Fruit fly (Drosophila melanogaster) whole organism, embryonic: ENCODE results near the gene raw.

Experiments used
- Bdp1 ChIP-seq: fragments of 200-800 bp; sonication (Bioruptor generic); optimal IDR thresholded peaks from 3 replicates; lab custom pipeline; 2016; ENCODE audit warnings: missing biosample characterization, missing genetic modification characterization
- CG10209 ChIP-seq: fragments of 200-800 bp; sonication (Bioruptor generic); optimal IDR thresholded peaks from 3 replicates; lab custom pipeline; 2017; ENCODE audit warnings: missing biosample characterization, mild to moderate bottlenecking, missing genetic modification characterization, missing genetic modification reagents
- CG11085 ChIP-seq: fragments of 200-800 bp; sonication (Bioruptor generic); IDR thresholded peaks from 2 replicates; pipeline ENCODE4 v1.3.6; 2022; ENCODE audit warnings: missing biosample characterization, missing genetic modification characterization
- CG12155 ChIP-seq: fragments of 200-800 bp; sonication (Bioruptor generic); optimal IDR thresholded peaks from 3 replicates; lab custom pipeline; 2016; ENCODE audit warnings: missing biosample characterization, missing genetic modification characterization
- CG12299 ChIP-seq: fragments of 200-800 bp; sonication (Bioruptor generic); optimal IDR thresholded peaks from 2 replicates; lab custom pipeline; 2018; ENCODE audit warnings: missing biosample characterization, mild to moderate bottlenecking, missing genetic modification characterization
- CG14014 ChIP-seq: fragments of 200-800 bp; sonication (Bioruptor generic); IDR thresholded peaks from 2 replicates; pipeline ENCODE4 v1.3.6; 2022; ENCODE audit warnings: missing biosample characterization, missing genetic modification characterization
- CG15601 ChIP-seq: fragments of 200-800 bp; sonication (Bioruptor generic); optimal IDR thresholded peaks from 3 replicates; lab custom pipeline; 2019; ENCODE audit warnings: missing biosample characterization, mild to moderate bottlenecking, missing genetic modification characterization, moderate library complexity
- CG17328 ChIP-seq: fragments of 200-800 bp; sonication (Bioruptor generic); IDR thresholded peaks from 2 replicates; pipeline ENCODE4 v1.3.6; 2022; ENCODE audit warnings: missing biosample characterization, missing genetic modification characterization
- CG17359 ChIP-seq: fragments of 200-800 bp; sonication (Bioruptor generic); optimal IDR thresholded peaks from 3 replicates; lab custom pipeline; 2018; ENCODE audit warnings: missing biosample characterization, mild to moderate bottlenecking, missing genetic modification characterization, moderate library complexity
- CG17912 ChIP-seq: fragments of 200-800 bp; sonication (Bioruptor generic); optimal IDR thresholded peaks from 2 replicates; lab custom pipeline; 2018; ENCODE audit warnings: missing biosample characterization, mild to moderate bottlenecking, missing genetic modification characterization
- CG18476 ChIP-seq: fragments of 200-800 bp; sonication (Bioruptor generic); optimal IDR thresholded peaks from 2 replicates; lab custom pipeline; 2016; ENCODE audit warnings: missing biosample characterization, mild to moderate bottlenecking, missing genetic modification characterization
- CG18599 ChIP-seq: fragments of 200-800 bp; sonication (Bioruptor generic); optimal IDR thresholded peaks from 3 replicates; lab custom pipeline; 2017; ENCODE audit warnings: missing biosample characterization, missing genetic modification characterization, mild to moderate bottlenecking, moderate library complexity, missing genetic modification reagents
- CG2199 ChIP-seq: fragments of 200-800 bp; sonication (Bioruptor generic); IDR thresholded peaks from 3 replicates; pipeline ENCODE4 v1.3.6; 2022; ENCODE audit warnings: missing biosample characterization, missing genetic modification characterization
- CG3407 ChIP-seq: fragments of 200-800 bp; sonication (Bioruptor generic); optimal IDR thresholded peaks from 2 replicates; lab custom pipeline; 2018; ENCODE audit warnings: missing biosample characterization, mild to moderate bottlenecking, missing genetic modification characterization
- CG34376 ChIP-seq: fragments of 200-800 bp; sonication (Bioruptor generic); optimal IDR thresholded peaks from 2 replicates; lab custom pipeline; 2018; ENCODE audit warnings: missing biosample characterization, mild to moderate bottlenecking, missing genetic modification characterization
- CG5953 ChIP-seq: fragments of 200-800 bp; sonication (Bioruptor generic); IDR thresholded peaks from 2 replicates; pipeline ENCODE4 v1.3.6; 2022; ENCODE audit warnings: missing biosample characterization, missing genetic modification characterization
- CG6689 ChIP-seq: fragments of 200-800 bp; sonication (Bioruptor generic); IDR thresholded peaks from 2 replicates; pipeline ENCODE4 v1.3.6; 2022; ENCODE audit warnings: missing biosample characterization, missing genetic modification characterization
- CG7357 ChIP-seq: fragments of 200-800 bp; sonication (Bioruptor generic); IDR thresholded peaks from 3 replicates; pipeline ENCODE4 v1.3.6; 2022; ENCODE audit warnings: missing biosample characterization, missing genetic modification characterization
- CG8281 ChIP-seq: fragments of 200-800 bp; sonication (Bioruptor generic); optimal IDR thresholded peaks from 2 replicates; lab custom pipeline; 2018; ENCODE audit warnings: missing biosample characterization, mild to moderate bottlenecking, missing genetic modification characterization, moderate library complexity
- CG9932 ChIP-seq: fragments of 200-800 bp; sonication (Bioruptor generic); IDR thresholded peaks from 2 replicates; pipeline ENCODE4 v1.3.6; 2022; ENCODE audit warnings: missing biosample characterization, missing genetic modification characterization
- Dad ChIP-seq: fragments of 200-800 bp; sonication (Bioruptor generic); optimal IDR thresholded peaks from 3 replicates; lab custom pipeline; 2016; ENCODE audit warnings: missing biosample characterization, missing genetic modification characterization
- Deaf1 ChIP-seq: fragments of 200-800 bp; optimal IDR thresholded peaks from 3 replicates; lab custom pipeline; 2019; ENCODE audit warnings: missing biosample characterization, mild to moderate bottlenecking, missing genetic modification characterization, moderate library complexity
- Dip3 ChIP-seq: fragments of 200-800 bp; sonication (Bioruptor generic); optimal IDR thresholded peaks from 3 replicates; lab custom pipeline; 2016; ENCODE audit warnings: missing biosample characterization, missing genetic modification characterization
- Fer3 ChIP-seq: fragments of 200-800 bp; sonication (Bioruptor generic); optimal IDR thresholded peaks from 2 replicates; lab custom pipeline; 2018; ENCODE audit warnings: missing biosample characterization, mild to moderate bottlenecking, missing genetic modification characterization, moderate library complexity
- Hmr ChIP-seq: fragments of 200-800 bp; sonication (Bioruptor generic); optimal IDR thresholded peaks from 3 replicates; lab custom pipeline; 2017; ENCODE audit warnings: mild to moderate bottlenecking, missing biosample characterization, missing genetic modification reagents, missing genetic modification characterization
- Hr39 ChIP-seq: fragments of >200 bp; optimal IDR thresholded peaks from 2 replicates; lab custom pipeline; 2017
- Hr78 ChIP-seq, 2 experiments: fragments of 200-800 bp in 1 of 2; fragments of >200 bp in 1 of 2; sonication (Bioruptor generic) in 1 of 2; optimal IDR thresholded peaks; 2 replicates each; lab custom pipeline; 2017 to 2019; ENCODE audit warnings: missing biosample characterization in 2 of 2, missing genetic modification characterization in 2 of 2, mild to moderate bottlenecking in 1 of 2, moderate library complexity in 1 of 2
- Kr ChIP-seq: fragments of 200-800 bp; sonication (Bioruptor generic); optimal IDR thresholded peaks from 2 replicates; lab custom pipeline; 2017; ENCODE audit warnings: missing biosample characterization, mild to moderate bottlenecking, missing genetic modification characterization
- Med ChIP-seq: fragments of 200-800 bp; sonication (Bioruptor generic); peaks from one replicate; lab custom pipeline; 2016; ENCODE audit warnings: missing biosample characterization, missing genetic modification characterization, mild to moderate bottlenecking, inconsistent platforms, moderate library complexity
- Meics ChIP-seq: fragments of 200-800 bp; sonication (Bioruptor generic); optimal IDR thresholded peaks from 2 replicates; lab custom pipeline; 2017; ENCODE audit warnings: missing biosample characterization, mild to moderate bottlenecking, missing genetic modification characterization
- Mrtf ChIP-seq: fragments of 200-800 bp; sonication (Bioruptor generic); IDR thresholded peaks from 3 replicates; pipeline ENCODE4 v1.3.6; 2022; ENCODE audit warnings: missing biosample characterization, missing genetic modification characterization
- Optix ChIP-seq: fragments of 200-800 bp; sonication (Bioruptor generic); IDR thresholded peaks from 3 replicates; pipeline ENCODE4 v1.3.6; 2022; ENCODE audit warnings: missing biosample characterization, missing genetic modification characterization
- Tbp ChIP-seq: fragments of >200 bp; optimal IDR thresholded peaks from 2 replicates; lab custom pipeline; 2018; ENCODE audit warnings: missing biosample characterization, missing genetic modification characterization
- cas ChIP-seq: fragments of 200-800 bp; sonication (Bioruptor generic); IDR thresholded peaks from 2 replicates; pipeline ENCODE4 v1.3.6; 2022; ENCODE audit warnings: missing biosample characterization, missing genetic modification characterization
- croc ChIP-seq: fragments of 200-800 bp; sonication (Bioruptor generic); conservative IDR thresholded peaks from 3 replicates; pipeline ENCODE4 v1.3.6; 2022; ENCODE audit warnings: missing biosample characterization, missing genetic modification characterization
- danr ChIP-seq: fragments of 200-800 bp; sonication (Bioruptor generic); IDR thresholded peaks from 2 replicates; pipeline ENCODE4 v1.3.6; 2022; ENCODE audit warnings: missing biosample characterization, missing genetic modification characterization
- dm ChIP-seq: fragments of 200-800 bp; sonication (Bioruptor generic); optimal IDR thresholded peaks from 3 replicates; lab custom pipeline; 2016; ENCODE audit warnings: missing biosample characterization, missing genetic modification characterization
- dmrt99B ChIP-seq: fragments of 200-800 bp; sonication (Bioruptor generic); optimal IDR thresholded peaks from 2 replicates; lab custom pipeline; 2018; ENCODE audit warnings: missing biosample characterization, mild to moderate bottlenecking, missing genetic modification characterization, moderate library complexity
- h ChIP-seq: fragments of >200 bp; optimal IDR thresholded peaks from 2 replicates; lab custom pipeline; 2017
- jing ChIP-seq: fragments of 200-800 bp; sonication (Bioruptor generic); optimal IDR thresholded peaks from 2 replicates; lab custom pipeline; 2018; ENCODE audit warnings: missing biosample characterization, mild to moderate bottlenecking, missing genetic modification characterization
- jumu ChIP-seq: fragments of 200-800 bp; sonication (Bioruptor generic); optimal IDR thresholded peaks from 3 replicates; lab custom pipeline; 2016; ENCODE audit warnings: missing biosample characterization, missing genetic modification characterization
- mld ChIP-seq: fragments of 200-800 bp; sonication (Bioruptor generic); IDR thresholded peaks from 3 replicates; pipeline ENCODE4 v1.3.6; 2022; ENCODE audit warnings: missing biosample characterization, missing genetic modification characterization; ENCODE audit not compliant: partially characterized antibody
- oc ChIP-seq: fragments of 200-800 bp; sonication (Bioruptor generic); optimal IDR thresholded peaks from 2 replicates; lab custom pipeline; 2018; ENCODE audit warnings: missing biosample characterization, mild to moderate bottlenecking, missing genetic modification characterization, moderate library complexity
- pfk ChIP-seq: fragments of 200-800 bp; sonication (Bioruptor generic); optimal IDR thresholded peaks from 2 replicates; lab custom pipeline; 2018; ENCODE audit warnings: missing biosample characterization, mild to moderate bottlenecking, missing genetic modification characterization, moderate library complexity
- pum ChIP-seq: fragments of 200-800 bp; sonication (Bioruptor generic); optimal IDR thresholded peaks from 2 replicates; lab custom pipeline; 2016; ENCODE audit warnings: missing biosample characterization, missing genetic modification characterization
- slp2 ChIP-seq: fragments of 200-800 bp; sonication (Bioruptor generic); optimal IDR thresholded peaks from 2 replicates; lab custom pipeline; 2016; ENCODE audit warnings: missing biosample characterization, missing genetic modification characterization
- stwl ChIP-seq: fragments of 200-800 bp; sonication (Bioruptor generic); optimal IDR thresholded peaks from 3 replicates; lab custom pipeline; 2018; ENCODE audit warnings: missing biosample characterization, mild to moderate bottlenecking, missing genetic modification characterization, moderate library complexity
- tup ChIP-seq: fragments of 200-800 bp; sonication (Bioruptor generic); optimal IDR thresholded peaks from 2 replicates; lab custom pipeline; 2016; ENCODE audit warnings: missing biosample characterization, mild to moderate bottlenecking, missing genetic modification characterization, moderate library complexity
- unpg ChIP-seq: fragments of 200-800 bp; sonication (Bioruptor generic); optimal IDR thresholded peaks from 3 replicates; lab custom pipeline; 2018; ENCODE audit warnings: missing biosample characterization, mild to moderate bottlenecking, missing genetic modification characterization, moderate library complexity
- vfl ChIP-seq: fragments of 200-800 bp; sonication (Bioruptor generic); optimal IDR thresholded peaks from 2 replicates; lab custom pipeline; 2016; ENCODE audit warnings: missing biosample characterization, missing genetic modification characterization
- vnd ChIP-seq: fragments of 200-800 bp; sonication (Bioruptor generic); IDR thresholded peaks from 3 replicates; pipeline ENCODE4 v1.3.6; 2022; ENCODE audit warnings: missing biosample characterization, missing genetic modification characterization; ENCODE audit not compliant: partially characterized antibody
- wdn ChIP-seq: fragments of 200-800 bp; sonication (Bioruptor generic); IDR thresholded peaks from 2 replicates; pipeline ENCODE4 v1.3.6; 2022; ENCODE audit warnings: missing biosample characterization, missing genetic modification characterization
- zen2 ChIP-seq: fragments of 200-800 bp; sonication (Bioruptor generic); IDR thresholded peaks from 3 replicates; pipeline ENCODE4 v1.3.6; 2022; ENCODE audit warnings: missing biosample characterization, missing genetic modification characterization; ENCODE audit not compliant: partially characterized antibody

The raw gene

dm6 chr2L:8719757-8720156 lies 20.7 kb downstream of the raw start (continued):
- TF ChIP-seq stwl (tag; lab: Kevin White, UChicago), result no peak
- TF ChIP-seq CG9932 (GFP tag; lab: Robert Waterston, UW), result 0 out of 2 replicates have a peak, but pooled peaks have one; percentile 11
- no peak for TF ChIP-seq vfl
- TF ChIP-seq mld (GFP tag; lab: Robert Waterston, UW), result no peak
- TF ChIP-seq CG11085 (GFP tag; lab: Robert Waterston, UW), result no peak
- no peak for TF ChIP-seq Hr78 (GFP tag; optimal IDR thresholded peaks at IDR 0.05; lab: Kevin White, UChicago)
- TF ChIP-seq Mrtf, result no peak
- TF ChIP-seq tup (GFP tag; lab: Kevin White, UChicago), result no peak
- peak; percentile 56 for TF ChIP-seq CG34376
- no peak for TF ChIP-seq dmrt99B
- TF ChIP-seq Meics (GFP tag; lab: Kevin White, UChicago), result peak; percentile 16
- TF ChIP-seq CG3407 (GFP tag; lab: Kevin White, UChicago), result no peak
- no peak for TF ChIP-seq jing (GFP tag; lab: Kevin White, UChicago)
- TF ChIP-seq cas, result no peak
- no peak for TF ChIP-seq CG10209 (GFP tag; lab: Kevin White, UChicago)
- TF ChIP-seq CG8281 (tag; lab: Kevin White, UChicago), result no peak
- no peak for TF ChIP-seq CG17328 (GFP tag; lab: Robert Waterston, UW)
- no peak for TF ChIP-seq CG14014 (GFP tag; lab: Robert Waterston, UW)
- TF ChIP-seq CG18599 (GFP tag; lab: Kevin White, UChicago), result peak; percentile 33
- TF ChIP-seq CG12155 (GFP tag; lab: Kevin White, UChicago), result no peak
- TF ChIP-seq h (lab: Kevin White, UChicago), result no peak
- TF ChIP-seq CG17912 (GFP tag; lab: Kevin White, UChicago), result no peak
- TF ChIP-seq Kr (GFP tag; lab: Kevin White, UChicago), result no peak
- TF ChIP-seq Fer3 (tag; lab: Kevin White, UChicago), result no peak
- TF ChIP-seq CG17359, result peak; percentile 11
- peak; percentile 38 for TF ChIP-seq Hmr
- no peak for TF ChIP-seq CG15601
- no peak for TF ChIP-seq Bdp1
- peak; percentile 42 for TF ChIP-seq Deaf1 (tag; lab: Kevin White, UChicago)
- no peak for TF ChIP-seq Optix (GFP tag; lab: Robert Waterston, UW)
- TF ChIP-seq CG2199 (GFP tag; lab: Robert Waterston, UW), result no peak
- TF ChIP-seq Med, result peak; percentile 54
- no peak for TF ChIP-seq Tbp (GFP tag; lab: Kevin White, UChicago)
- no peak for TF ChIP-seq croc (GFP tag; lab: Robert Waterston, UW)
- TF ChIP-seq CG18476 (GFP tag; lab: Kevin White, UChicago), result no peak
- TF ChIP-seq pfk, result no peak
- no peak for TF ChIP-seq zen2
- no peak for TF ChIP-seq Dip3 (GFP tag; lab: Kevin White, UChicago)
- peak; percentile 11 for TF ChIP-seq unpg (GFP tag; lab: Kevin White, UChicago)
- TF ChIP-seq oc (tag; lab: Kevin White, UChicago), result no peak
- no peak for TF ChIP-seq jumu (GFP tag; lab: Kevin White, UChicago)
- no peak for TF ChIP-seq danr (GFP tag; lab: Robert Waterston, UW)
- no peak for TF ChIP-seq CG6689 (GFP tag; lab: Robert Waterston, UW)
- TF ChIP-seq dm, result no peak
- no peak for TF ChIP-seq slp2 (GFP tag; lab: Kevin White, UChicago)
- TF ChIP-seq CG12299, result no peak
- no peak for TF ChIP-seq Hr39 (lab: Kevin White, UChicago)
- TF ChIP-seq pum (GFP tag; lab: Kevin White, UChicago), result no peak
- no peak for TF ChIP-seq wdn (GFP tag; lab: Robert Waterston, UW)
- no peak for TF ChIP-seq Dad (GFP tag; lab: Kevin White, UChicago)
- no peak for TF ChIP-seq CG5953 (GFP tag; lab: Robert Waterston, UW)
- no peak for TF ChIP-seq vnd (GFP tag; lab: Robert Waterston, UW)
- no peak for TF ChIP-seq CG7357 (GFP tag; lab: Robert Waterston, UW)
